Worm (Caenorhabditis elegans) whole organism, young adult: ENCODE measurements around the gene Y48A6B.3.
A peak's percentile ranks its signal among the peaks of the same experiment; 100 is the strongest.

Source experiments
- B0261.1 ChIP-seq: sonication (generic microtip); optimal IDR thresholded peaks from 2 replicates; lab custom pipeline; 2016; ENCODE audit warnings: mild to moderate bottlenecking, missing genetic modification characterization, moderate library complexity, missing compliant biosample characterization
- D2030.7 ChIP-seq: fragments of 200-800 bp; sonication (Bioruptor generic); IDR thresholded peaks from 2 replicates; pipeline ENCODE4 v1.3.6; 2022; ENCODE audit warnings: missing genetic modification reagents, missing genetic modification characterization, missing compliant biosample characterization
- F22D6.2 ChIP-seq: sonication (generic microtip); optimal IDR thresholded peaks from 2 replicates; lab custom pipeline; 2016; ENCODE audit warnings: mild to moderate bottlenecking, missing genetic modification characterization, missing compliant biosample characterization
- F37B4.10 ChIP-seq: fragments of 200-800 bp; sonication (Bioruptor generic); IDR thresholded peaks from 2 replicates; pipeline ENCODE4 v1.3.6; 2022; ENCODE audit warnings: missing genetic modification characterization, missing compliant biosample characterization
- F57A8.1 ChIP-seq: fragments of 200-800 bp; sonication (Bioruptor generic); optimal IDR thresholded peaks from 2 replicates; lab custom pipeline; 2018; ENCODE audit warnings: mild to moderate bottlenecking, missing genetic modification characterization, moderate library complexity, missing compliant biosample characterization
- F57C9.4 ChIP-seq: sonication (generic microtip); optimal IDR thresholded peaks from 2 replicates; lab custom pipeline; 2017; ENCODE audit warnings: mild to moderate bottlenecking, missing genetic modification characterization, missing compliant biosample characterization
- T07F8.4 ChIP-seq: sonication (generic microtip); optimal IDR thresholded peaks from 2 replicates; lab custom pipeline; 2016; ENCODE audit warnings: mild to moderate bottlenecking, missing genetic modification characterization, moderate library complexity, missing compliant biosample characterization
- T26A5.8 ChIP-seq: sonication (generic microtip); optimal IDR thresholded peaks from 2 replicates; lab custom pipeline; 2016; ENCODE audit warnings: missing genetic modification characterization, missing compliant biosample characterization
- Y95B8A.8 ChIP-seq: fragments of 200-800 bp; sonication (Bioruptor generic); IDR thresholded peaks from 2 replicates; pipeline ENCODE4 v1.3.6; 2022; ENCODE audit warnings: missing genetic modification reagents, missing genetic modification characterization, missing compliant biosample characterization
- ama-1 ChIP-seq, 3 experiments: fragments of 150-350 bp in 1 of 3; sonication (generic microtip) in 2 of 3; optimal IDR thresholded peaks; 2 replicates each; lab custom pipeline; 2014 to 2018; ENCODE audit warnings: missing biosample characterization in 2 of 3, missing genetic modification characterization in 2 of 3, missing genetic modification reagents in 2 of 3
- aptf-2 ChIP-seq: fragments of 200-800 bp; sonication (Bioruptor generic); conservative IDR thresholded peaks from 2 replicates; pipeline ENCODE4 v1.3.6; 2022; ENCODE audit warnings: missing genetic modification reagents, missing genetic modification characterization, missing compliant biosample characterization
- bed-1 ChIP-seq: fragments of 200-800 bp; sonication (Bioruptor generic); IDR thresholded peaks from 2 replicates; pipeline ENCODE4 v1.3.6; 2022; ENCODE audit warnings: missing genetic modification reagents, missing genetic modification characterization, missing compliant biosample characterization
- ceh-79 ChIP-seq: sonication (generic microtip); optimal IDR thresholded peaks from 2 replicates; lab custom pipeline; 2017; ENCODE audit warnings: mild to moderate bottlenecking, missing genetic modification characterization, missing compliant biosample characterization
- dox-1 ChIP-seq: fragments of 200-800 bp; sonication (Bioruptor generic); IDR thresholded peaks from 2 replicates; pipeline ENCODE4 v1.3.6; 2022; ENCODE audit warnings: missing genetic modification reagents, missing genetic modification characterization, missing compliant biosample characterization
- egrh-3 ChIP-seq: fragments of 200-800 bp; sonication (Bioruptor generic); IDR thresholded peaks from 2 replicates; pipeline ENCODE4 v1.3.6; 2022; ENCODE audit warnings: missing genetic modification reagents, missing genetic modification characterization, missing compliant biosample characterization
- ekl-4 ChIP-seq: fragments of 200-800 bp; sonication (Bioruptor generic); IDR thresholded peaks from 2 replicates; pipeline ENCODE4 v1.3.6; 2022; ENCODE audit warnings: missing genetic modification reagents, missing genetic modification characterization, missing compliant biosample characterization
- hlh-26 ChIP-seq: fragments of 200-800 bp; sonication (Bioruptor generic); conservative IDR thresholded peaks from 2 replicates; pipeline ENCODE4 v1.3.6; 2022; ENCODE audit warnings: missing genetic modification reagents, missing genetic modification characterization, missing compliant biosample characterization
- hmg-1.2 ChIP-seq: fragments of 200-800 bp; sonication (Bioruptor generic); IDR thresholded peaks from 2 replicates; pipeline ENCODE4 v1.3.6; 2022; ENCODE audit warnings: missing genetic modification reagents, missing genetic modification characterization, missing compliant biosample characterization
- hmg-20 ChIP-seq: fragments of 200-800 bp; sonication (Bioruptor generic); IDR thresholded peaks from 2 replicates; pipeline ENCODE4 v1.3.6; 2022; ENCODE audit warnings: missing genetic modification reagents, missing genetic modification characterization, missing compliant biosample characterization
- hsf-1 ChIP-seq: fragments of 200-800 bp; sonication (Bioruptor generic); IDR thresholded peaks from 2 replicates; pipeline ENCODE4 v1.3.6; 2022; ENCODE audit warnings: missing genetic modification reagents, missing genetic modification characterization, missing compliant biosample characterization
- lag-1 ChIP-seq: fragments of 200-800 bp; sonication (Bioruptor generic); IDR thresholded peaks from 2 replicates; pipeline ENCODE4 v1.3.6; 2022; ENCODE audit warnings: missing genetic modification reagents, missing genetic modification characterization, missing compliant biosample characterization
- let-526 ChIP-seq: fragments of 200-800 bp; sonication (Bioruptor generic); IDR thresholded peaks from 2 replicates; pipeline ENCODE4 v1.3.6; 2022; ENCODE audit warnings: missing genetic modification reagents, missing genetic modification characterization, missing compliant biosample characterization
- lin-26 ChIP-seq: fragments of 200-800 bp; sonication (Bioruptor generic); IDR thresholded peaks from 2 replicates; pipeline ENCODE4 v1.3.6; 2022; ENCODE audit warnings: missing genetic modification reagents, missing genetic modification characterization, missing compliant biosample characterization
- lin-54 ChIP-seq: fragments of 200-800 bp; sonication (Bioruptor generic); optimal IDR thresholded peaks from 2 replicates; lab custom pipeline; 2018; ENCODE audit warnings: mild to moderate bottlenecking, missing genetic modification characterization, missing compliant biosample characterization
- madf-10 ChIP-seq: sonication (generic microtip); optimal IDR thresholded peaks from 2 replicates; lab custom pipeline; 2016; ENCODE audit warnings: mild to moderate bottlenecking, missing genetic modification characterization, missing compliant biosample characterization
- madf-3 ChIP-seq: fragments of 200-800 bp; sonication (Bioruptor generic); IDR thresholded peaks from 2 replicates; pipeline ENCODE4 v1.3.6; 2022; ENCODE audit warnings: missing genetic modification reagents, missing genetic modification characterization, missing compliant biosample characterization
- madf-8 ChIP-seq: fragments of 200-800 bp; sonication (Bioruptor generic); conservative IDR thresholded peaks from 2 replicates; pipeline ENCODE4 v1.3.6; 2022; ENCODE audit warnings: missing genetic modification reagents, missing genetic modification characterization, missing compliant biosample characterization
- mcd-1 ChIP-seq: fragments of 200-800 bp; sonication (Bioruptor generic); IDR thresholded peaks from 2 replicates; pipeline ENCODE4 v1.3.6; 2022; ENCODE audit warnings: missing genetic modification reagents, missing genetic modification characterization, missing compliant biosample characterization
- nfyb-1 ChIP-seq: fragments of 200-800 bp; sonication (Bioruptor generic); IDR thresholded peaks from 2 replicates; pipeline ENCODE4 v1.3.6; 2022; ENCODE audit warnings: missing genetic modification reagents, missing genetic modification characterization, missing compliant biosample characterization
- nhr-120 ChIP-seq: fragments of 200-800 bp; sonication (Bioruptor generic); IDR thresholded peaks from 2 replicates; pipeline ENCODE4 v1.3.6; 2022; ENCODE audit warnings: missing genetic modification characterization, missing compliant biosample characterization
- pbrm-1 ChIP-seq: fragments of 200-800 bp; sonication (Bioruptor generic); IDR thresholded peaks from 2 replicates; pipeline ENCODE4 v1.3.6; 2022; ENCODE audit warnings: missing genetic modification reagents, missing genetic modification characterization, missing compliant biosample characterization
- pha-4 ChIP-seq: fragments of 150-350 bp; sonication (generic microtip); optimal IDR thresholded peaks from 2 replicates; lab custom pipeline; 2014; ENCODE audit warnings: missing biosample characterization, missing genetic modification reagents, missing genetic modification characterization
- rec-8 ChIP-seq, 2 experiments: sonication (generic microtip); optimal IDR thresholded peaks; 2 replicates each; lab custom pipeline; 2016; ENCODE audit warnings: mild to moderate bottlenecking in 2 of 2, missing genetic modification characterization in 2 of 2, missing genetic modification reagents in 2 of 2, missing genotype in 2 of 2, missing biosample characterization in 1 of 2, missing compliant biosample characterization in 1 of 2, moderate library complexity in 1 of 2
- repo-1 ChIP-seq: sonication (generic microtip); optimal IDR thresholded peaks from 2 replicates; lab custom pipeline; 2017; ENCODE audit warnings: mild to moderate bottlenecking, missing genetic modification characterization, missing compliant biosample characterization
- rpc-1 ChIP-seq, 2 experiments: fragments of 150-350 bp in 1 of 2; sonication (generic microtip) in 1 of 2; optimal IDR thresholded peaks; 2 replicates each; lab custom pipeline; 2014 to 2018; ENCODE audit warnings: missing biosample characterization in 1 of 2, missing genetic modification characterization in 1 of 2, missing genetic modification reagents in 1 of 2, missing genotype in 1 of 2
- sea-2 ChIP-seq: fragments of 200-800 bp; sonication (Bioruptor generic); IDR thresholded peaks from 2 replicates; pipeline ENCODE4 v1.3.6; 2022; ENCODE audit warnings: missing genetic modification characterization, missing compliant biosample characterization
- snpc-1.1 ChIP-seq: sonication (generic microtip); optimal IDR thresholded peaks from 2 replicates; lab custom pipeline; 2017; ENCODE audit warnings: missing genetic modification characterization, mild to moderate bottlenecking, missing compliant biosample characterization, antibody characterized with exemption, moderate library complexity, missing genotype, missing genetic modification reagents; ENCODE audit not compliant: insufficient read depth
- snpc-4 ChIP-seq, 5 experiments: fragments of 150-350 bp in 1 of 5; sonication (generic microtip) in 4 of 5; optimal IDR thresholded peaks; 2 replicates each; lab custom pipeline; 2014 to 2018; ENCODE audit warnings: missing genetic modification characterization in 5 of 5, missing biosample characterization in 3 of 5, antibody characterized with exemption in 2 of 5, mild to moderate bottlenecking in 2 of 5, missing compliant biosample characterization in 2 of 5, missing genotype in 2 of 5, moderate library complexity in 2 of 5, missing genetic modification reagents in 1 of 5
- ztf-25 ChIP-seq: fragments of 200-800 bp; sonication (Bioruptor generic); IDR thresholded peaks from 2 replicates; pipeline ENCODE4 v1.3.6; 2022; ENCODE audit warnings: missing genetic modification reagents, missing genetic modification characterization, missing compliant biosample characterization

The Y48A6B.3 gene

ce11 chrIII:10984749-10985148 is 23.3 kb upstream of the Y48A6B.3 start:
- TF ChIP-seq egrh-3 (peak; percentile 97), nhr-120 (0 out of 2 replicates have a peak, but pooled peaks have one; percentile 26), lin-26 (peak; percentile 38; the same call in 1 of the 2 replicates), mcd-1 (GFP tag; lab: Robert Waterston, UW) (peak; percentile 38; the same call in 1 of the 2 replicates)

- TF ChIP-seq F37B4.10 (GFP tag; lab: Robert Waterston, UW), result no peak
- no peak for TF ChIP-seq hsf-1 (GFP tag; lab: Robert Waterston, UW)
- TF ChIP-seq madf-8, result no peak
- TF ChIP-seq hmg-20 (GFP tag; lab: Robert Waterston, UW), result no peak
- TF ChIP-seq snpc-1.1 (tag; lab: Kevin White, UChicago), result no peak
- TF ChIP-seq dox-1 (GFP tag; lab: Robert Waterston, UW), result no peak
Measured at ce11 chrIII:10985559-10986036, 22.4 kb upstream of the Y48A6B.3 start, which contains the start of gene col-93. Gene col-93 (minus strand): TSS chrIII:10985609.

- TF ChIP-seq F57A8.1 (GFP tag; lab: Kevin White, UChicago), result no peak
- TF ChIP-seq F57C9.4, result no peak
- no peak for TF ChIP-seq snpc-4 (GFP tag; optimal IDR thresholded peaks at IDR 0.05; lab: Kevin White, UChicago)
- TF ChIP-seq snpc-4 (tag; optimal IDR thresholded peaks at IDR 0.05; lab: Kevin White, UChicago), result peak in 1 of 4 experiments; percentile 11
- TF ChIP-seq Y95B8A.8 (GFP tag; lab: Robert Waterston, UW), result no peak
Measured at ce11 chrIII:10987561-10988184, 20.3 kb upstream of the Y48A6B.3 start, which contains the start of gene col-94. Gene col-94 (minus strand): TSS chrIII:10987873.

ce11 chrIII:10989491-10990032 is 18.5 kb upstream of the Y48A6B.3 start:
- TF ChIP-seq pbrm-1 (GFP tag; lab: Robert Waterston, UW), result peak; percentile 92
- TF ChIP-seq F22D6.2, result peak; percentile 84
- TF ChIP-seq nfyb-1 (GFP tag; lab: Robert Waterston, UW), result peak; percentile 98
- peak; percentile 88 for TF ChIP-seq madf-3
- peak; percentile 92 for TF ChIP-seq T07F8.4 (tag; lab: Kevin White, UChicago)
- TF ChIP-seq rpc-1 (optimal IDR thresholded peaks at IDR 0.05; lab: Kevin White, UChicago), result peak; percentile 99
- TF ChIP-seq rpc-1 (tag; optimal IDR thresholded peaks at IDR 0.05; lab: Kevin White, UChicago), result peak; percentile 99
- TF ChIP-seq let-526 (GFP tag; lab: Robert Waterston, UW), result peak; percentile 93
- TF ChIP-seq lin-54, result peak; percentile 90
- peak; percentile 96 for TF ChIP-seq ceh-79
- peak; percentile 94 for TF ChIP-seq sea-2 (GFP tag; lab: Robert Waterston, UW)
- peak; percentile 97 for TF ChIP-seq repo-1
- TF ChIP-seq hmg-1.2 (GFP tag; lab: Robert Waterston, UW), result peak; percentile 96
- peak; percentile 60 for TF ChIP-seq madf-8
- no peak for TF ChIP-seq ama-1 (optimal IDR thresholded peaks at IDR 0.05; lab: Kevin White, UChicago)
- peak; percentile 85 to 94 for TF ChIP-seq ama-1 (GFP tag; optimal IDR thresholded peaks at IDR 0.05; lab: Kevin White, UChicago)
- TF ChIP-seq hlh-26 (GFP tag; lab: Robert Waterston, UW), result 0 out of 2 replicates have a peak, but pooled peaks have one; percentile 73
- peak; percentile 89 for TF ChIP-seq D2030.7 (GFP tag; lab: Robert Waterston, UW)
- peak; percentile 85 for TF ChIP-seq B0261.1 (tag; lab: Kevin White, UChicago)
- peak; percentile 95 for TF ChIP-seq ekl-4 (GFP tag; lab: Robert Waterston, UW)
- peak; percentile 97 for TF ChIP-seq snpc-1.1 (tag; lab: Kevin White, UChicago)
- no peak for TF ChIP-seq bed-1 (GFP tag; lab: Robert Waterston, UW)
- TF ChIP-seq madf-10, result peak; percentile 92
- peak; percentile 71 for TF ChIP-seq aptf-2
- TF ChIP-seq F57A8.1 (GFP tag; lab: Kevin White, UChicago), result peak; percentile 93
- peak; percentile 88 for TF ChIP-seq lag-1 (GFP tag; lab: Robert Waterston, UW)
- TF ChIP-seq F57C9.4, result peak; percentile 76
- peak; percentile 95 to 97 for TF ChIP-seq rec-8 (tag; optimal IDR thresholded peaks at IDR 0.05; lab: Kevin White, UChicago)
- no peak for TF ChIP-seq pha-4 (tag; lab: Kevin White, UChicago)
- TF ChIP-seq T26A5.8 (tag; lab: Kevin White, UChicago), result peak; percentile 95
- peak; percentile 97 for TF ChIP-seq ztf-25 (GFP tag; lab: Robert Waterston, UW)
